Worm (Caenorhabditis elegans) whole organism, L2 larva: ENCODE measurements around the gene cal-1.

Experiments
- C34F6.9 ChIP-seq: fragments of 150-350 bp; optimal IDR thresholded peaks from 2 replicates; lab custom pipeline; 2014; ENCODE audit warnings: missing biosample characterization, missing genetic modification characterization
- F13H6.1 ChIP-seq: sonication (generic microtip); optimal IDR thresholded peaks from 2 replicates; lab custom pipeline; 2016; ENCODE audit warnings: missing genetic modification characterization, missing compliant biosample characterization
- ZK546.5 ChIP-seq: sonication (generic microtip); optimal IDR thresholded peaks from 2 replicates; lab custom pipeline; 2017; ENCODE audit warnings: missing biosample characterization, missing genetic modification characterization
- aly-2 ChIP-seq: fragments of 150-350 bp; optimal IDR thresholded peaks from 2 replicates; lab custom pipeline; 2014; ENCODE audit warnings: missing biosample characterization, missing genetic modification characterization
- ama-1 ChIP-seq: fragments of 150-350 bp; optimal IDR thresholded peaks from 2 replicates; lab custom pipeline; 2018; ENCODE audit warnings: inconsistent platforms
- blmp-1 ChIP-seq: sonication (generic microtip); optimal IDR thresholded peaks from 2 replicates; lab custom pipeline; 2017; ENCODE audit warnings: missing genetic modification characterization, mild to moderate bottlenecking, missing compliant biosample characterization, antibody characterized with exemption, moderate library complexity; ENCODE audit not compliant: insufficient read depth
- ceh-16 ChIP-seq: fragments of 150-350 bp; optimal IDR thresholded peaks from 2 replicates; lab custom pipeline; 2014; ENCODE audit warnings: missing biosample characterization, missing genetic modification characterization
- ceh-82 ChIP-seq: fragments of 150-350 bp; optimal IDR thresholded peaks from 2 replicates; lab custom pipeline; 2014; ENCODE audit warnings: missing biosample characterization, missing genetic modification characterization
- crh-2 ChIP-seq: sonication (generic microtip); optimal IDR thresholded peaks from 2 replicates; lab custom pipeline; 2017; ENCODE audit warnings: missing biosample characterization, missing genetic modification characterization
- dmd-4 ChIP-seq: sonication (generic microtip); optimal IDR thresholded peaks from 2 replicates; lab custom pipeline; 2017; ENCODE audit warnings: missing biosample characterization, missing genetic modification characterization
- elt-1 ChIP-seq: fragments of 150-350 bp; optimal IDR thresholded peaks from 2 replicates; lab custom pipeline; 2014; ENCODE audit warnings: missing biosample characterization, missing genetic modification characterization
- fos-1 ChIP-seq: fragments of 150-350 bp; optimal IDR thresholded peaks from 2 replicates; lab custom pipeline; 2014; ENCODE audit warnings: missing biosample characterization, missing genetic modification characterization
- gmeb-1 ChIP-seq: fragments of 150-350 bp; optimal IDR thresholded peaks from 2 replicates; lab custom pipeline; 2014; ENCODE audit warnings: missing biosample characterization, missing genetic modification characterization
- lin-39 ChIP-seq: fragments of 150-350 bp; optimal IDR thresholded peaks from 2 replicates; lab custom pipeline; 2014; ENCODE audit warnings: missing biosample characterization, missing genetic modification reagents, missing genetic modification characterization
- lsy-2 ChIP-seq, 2 experiments: fragments of 150-350 bp in 1 of 2; sonication (generic microtip) in 1 of 2; optimal IDR thresholded peaks; 2 replicates each; lab custom pipeline; 2014 to 2017; ENCODE audit warnings: missing biosample characterization in 2 of 2, missing genetic modification characterization in 2 of 2
- mab-5 ChIP-seq: fragments of 150-350 bp; optimal IDR thresholded peaks from 2 replicates; lab custom pipeline; 2014; ENCODE audit warnings: missing biosample characterization, missing genetic modification characterization
- nhr-10 ChIP-seq: sonication (generic microtip); optimal IDR thresholded peaks from 2 replicates; lab custom pipeline; 2017; ENCODE audit warnings: missing biosample characterization, missing genetic modification characterization
- nhr-12 ChIP-seq: fragments of 150-350 bp; optimal IDR thresholded peaks from 2 replicates; lab custom pipeline; 2014; ENCODE audit warnings: missing biosample characterization, missing genetic modification characterization
- nhr-129 ChIP-seq: fragments of 150-350 bp; optimal IDR thresholded peaks from 2 replicates; lab custom pipeline; 2014; ENCODE audit warnings: missing biosample characterization, missing genetic modification characterization
- nhr-23 ChIP-seq: fragments of 150-350 bp; optimal IDR thresholded peaks from 2 replicates; lab custom pipeline; 2014; ENCODE audit warnings: missing biosample characterization, missing genetic modification reagents, missing genetic modification characterization
- nhr-237 ChIP-seq: fragments of 150-350 bp; optimal IDR thresholded peaks from 2 replicates; lab custom pipeline; 2014; ENCODE audit warnings: missing biosample characterization, missing genetic modification characterization
- nhr-25 ChIP-seq: fragments of 150-350 bp; sonication (generic microtip); optimal IDR thresholded peaks from 3 replicates; lab custom pipeline; 2014; ENCODE audit warnings: missing biosample characterization, missing genetic modification characterization
- nhr-6 ChIP-seq: fragments of 150-350 bp; optimal IDR thresholded peaks from 2 replicates; lab custom pipeline; 2014; ENCODE audit warnings: missing biosample characterization, missing genetic modification characterization
- nhr-77 ChIP-seq: fragments of 150-350 bp; optimal IDR thresholded peaks from 2 replicates; lab custom pipeline; 2014; ENCODE audit warnings: missing biosample characterization, missing genetic modification characterization
- peb-1 ChIP-seq: fragments of 150-350 bp; optimal IDR thresholded peaks from 2 replicates; lab custom pipeline; 2014; ENCODE audit warnings: missing biosample characterization, missing genetic modification characterization
- sem-4 ChIP-seq: fragments of 150-350 bp; optimal IDR thresholded peaks from 2 replicates; lab custom pipeline; 2014; ENCODE audit warnings: missing biosample characterization, missing genetic modification reagents, missing genetic modification characterization
- sma-9 ChIP-seq, 2 experiments: fragments of 150-350 bp in 1 of 2; sonication (generic microtip) in 1 of 2; optimal IDR thresholded peaks; 2 replicates each; lab custom pipeline; 2014 to 2016; ENCODE audit warnings: missing genetic modification characterization in 2 of 2, mild to moderate bottlenecking in 1 of 2, missing biosample characterization in 1 of 2, missing compliant biosample characterization in 1 of 2, missing genetic modification reagents in 1 of 2, moderate library complexity in 1 of 2
- unc-55 ChIP-seq: fragments of 150-350 bp; sonication (generic microtip); optimal IDR thresholded peaks from 3 replicates; lab custom pipeline; 2014; ENCODE audit warnings: missing biosample characterization, missing genetic modification reagents, missing genetic modification characterization
- unc-62 ChIP-seq: fragments of 150-350 bp; optimal IDR thresholded peaks from 2 replicates; lab custom pipeline; 2014; ENCODE audit warnings: missing biosample characterization, missing genetic modification reagents, missing genetic modification characterization
- ztf-4 ChIP-seq: fragments of 150-350 bp; optimal IDR thresholded peaks from 2 replicates; lab custom pipeline; 2014; ENCODE audit warnings: missing biosample characterization, missing genetic modification characterization

cal-1 gene

ce11 chrV:12528919-12529318 lies 11.9 kb upstream of the cal-1 start (continued):
- TF ChIP-seq gmeb-1 (tag; lab: Kevin White, UChicago) (no peak), nhr-77 (tag; lab: Kevin White, UChicago) (no peak), fos-1 (tag; lab: Kevin White, UChicago) (peak; percentile 93), mab-5 (no peak), nhr-237 (tag; lab: Kevin White, UChicago) (no peak), unc-62 (GFP tag; lab: Kevin White, UChicago) (no peak), ZK546.5 (tag; lab: Kevin White, UChicago) (no peak), nhr-6 (tag; lab: Kevin White, UChicago) (no peak)
- TF ChIP-seq, all 48 proteins: peak for 18

DNA sequence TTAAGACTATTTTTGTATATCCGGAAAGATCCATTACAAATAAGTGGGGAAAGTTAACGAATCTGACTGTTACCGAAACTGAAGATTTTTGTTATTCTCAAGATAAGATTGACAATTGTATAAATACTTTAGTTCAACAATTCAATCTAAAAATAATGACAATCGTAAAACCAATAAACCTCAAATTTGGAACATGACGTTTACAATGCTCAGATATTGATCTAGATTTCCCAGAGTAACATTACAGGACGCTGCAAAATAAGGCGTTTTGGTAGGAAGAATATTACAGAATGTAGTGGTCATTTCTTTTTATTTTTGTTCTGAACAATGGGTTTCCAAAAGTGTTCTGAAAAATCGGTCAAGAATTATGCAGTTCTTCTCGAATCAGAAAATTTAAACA lies 9.7 kb upstream of the cal-1 start, which contains the start of gene F45D3.1:
Gene F45D3.1, plus strand, starts transcription at position 301 of the 400 bp plus-strand sequence.
- no peak for TF ChIP-seq sem-4 (tag; lab: Kevin White, UChicago)
- TF ChIP-seq ceh-82 (tag; lab: Kevin White, UChicago), result no peak
- TF ChIP-seq aly-2, result no peak
- no peak for TF ChIP-seq ama-1 (lab: Kevin White, UChicago)
- TF ChIP-seq nhr-77 (tag; lab: Kevin White, UChicago), result no peak
- TF ChIP-seq peb-1 (tag; lab: Kevin White, UChicago), result no peak
- TF ChIP-seq lin-39, result no peak
- no peak for TF ChIP-seq blmp-1 (tag; lab: Kevin White, UChicago)
- no peak for TF ChIP-seq nhr-12 (tag; lab: Kevin White, UChicago)

- TF ChIP-seq nhr-12 (tag; lab: Kevin White, UChicago), result no peak
- no peak for TF ChIP-seq nhr-6 (tag; lab: Kevin White, UChicago)
Observed at ce11 chrV:12526124-12526523, 9.1 kb upstream of the cal-1 start.

DNA sequence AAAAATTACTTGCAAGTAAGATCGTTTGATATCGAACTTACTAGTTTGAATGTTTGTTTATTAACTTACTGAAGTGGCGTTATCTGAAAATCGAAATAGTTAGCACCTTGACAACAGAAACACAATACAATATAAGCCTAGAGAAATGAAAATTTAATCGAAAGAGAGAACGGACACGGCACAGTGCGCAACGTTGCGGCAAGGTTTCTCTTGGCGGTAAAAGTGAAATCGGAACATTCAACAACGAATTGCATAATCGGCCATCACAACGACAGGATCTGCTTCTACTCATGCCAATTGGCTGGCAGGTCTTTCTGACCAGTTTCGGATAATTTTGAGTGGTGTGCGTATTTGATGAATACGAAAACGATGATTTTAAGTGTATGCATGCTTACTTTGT lies 8.5 kb upstream of the cal-1 start, which contains the start of gene dyf-4:
Gene dyf-4, minus strand, starts transcription at position 213 of the 400 bp plus-strand sequence.
- TF ChIP-seq blmp-1 (tag; lab: Kevin White, UChicago), result peak; percentile 14
- no peak for TF ChIP-seq nhr-6 (tag; lab: Kevin White, UChicago)
- no peak for TF ChIP-seq nhr-237 (tag; lab: Kevin White, UChicago)
- no peak for TF ChIP-seq nhr-25 (tag; lab: Kevin White, UChicago)
- TF ChIP-seq unc-62 (GFP tag; lab: Kevin White, UChicago), result no peak
- TF ChIP-seq sem-4 (tag; lab: Kevin White, UChicago), result no peak

DNA sequence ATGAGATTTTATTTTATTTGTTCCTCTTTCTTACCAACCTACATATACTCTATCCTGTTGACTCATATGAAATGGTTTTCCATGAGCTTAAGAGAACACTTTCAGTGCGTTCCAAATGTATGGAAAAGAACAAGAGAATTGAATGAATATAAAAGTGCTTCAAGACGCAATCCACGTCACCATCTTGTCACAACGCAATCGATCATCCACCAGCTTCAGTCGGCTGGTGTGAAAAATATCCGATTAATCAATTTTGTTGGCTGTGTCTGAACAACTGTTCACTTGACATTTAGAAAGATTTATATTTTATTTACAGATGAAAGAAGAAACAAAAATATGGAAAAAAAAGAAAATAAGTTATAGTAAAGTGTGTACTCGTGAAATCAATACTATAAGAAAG lies 6.3 kb upstream of the cal-1 start:
- TF ChIP-seq nhr-237 (tag; lab: Kevin White, UChicago) (no peak), crh-2 (tag; lab: Kevin White, UChicago) (peak; percentile 11), nhr-23 (tag; lab: Kevin White, UChicago) (no peak), gmeb-1 (tag; lab: Kevin White, UChicago) (no peak), ceh-16 (tag; lab: Kevin White, UChicago) (no peak), mab-5 (peak; percentile 40)

ce11 chrV:12518770-12519169 lies 1.7 kb upstream of the cal-1 start:
- TF ChIP-seq lsy-2 (tag; optimal IDR thresholded peaks at IDR 0.05; lab: Kevin White, UChicago), result peak in 1 of 2 experiments; percentile 56
- TF ChIP-seq unc-55, result no peak
- TF ChIP-seq lin-39, result no peak
- TF ChIP-seq nhr-129 (tag; lab: Kevin White, UChicago), result peak; percentile 71
- no peak for TF ChIP-seq unc-62 (GFP tag; lab: Kevin White, UChicago)
- peak; percentile 40 for TF ChIP-seq ztf-4 (tag; lab: Kevin White, UChicago)
- TF ChIP-seq sma-9 (GFP tag; optimal IDR thresholded peaks at IDR 0.05; lab: Kevin White, UChicago), result peak; percentile 77
- TF ChIP-seq sma-9 (tag; optimal IDR thresholded peaks at IDR 0.05; lab: Kevin White, UChicago), result no peak
- TF ChIP-seq ZK546.5 (tag; lab: Kevin White, UChicago), result no peak
- TF ChIP-seq gmeb-1 (tag; lab: Kevin White, UChicago), result no peak
- TF ChIP-seq dmd-4 (tag; lab: Kevin White, UChicago), result no peak
- TF ChIP-seq nhr-6 (tag; lab: Kevin White, UChicago), result no peak
- no peak for TF ChIP-seq nhr-23 (tag; lab: Kevin White, UChicago)
- no peak for TF ChIP-seq peb-1 (tag; lab: Kevin White, UChicago)
- peak; percentile 74 for TF ChIP-seq mab-5
- no peak for TF ChIP-seq nhr-10 (tag; lab: Kevin White, UChicago)
- peak; percentile 21 for TF ChIP-seq C34F6.9 (tag; lab: Kevin White, UChicago)
- no peak for TF ChIP-seq blmp-1 (tag; lab: Kevin White, UChicago)
- TF ChIP-seq elt-1 (tag; lab: Kevin White, UChicago), result no peak
- no peak for TF ChIP-seq ceh-82 (tag; lab: Kevin White, UChicago)
- peak; percentile 65 for TF ChIP-seq crh-2 (tag; lab: Kevin White, UChicago)
- TF ChIP-seq ama-1 (lab: Kevin White, UChicago), result no peak
- TF ChIP-seq F13H6.1 (tag; lab: Kevin White, UChicago), result peak; percentile 88
